Fruit fly (Drosophila melanogaster) whole organism, adult: Measurements from ENCODE around the gene acj6.

ENCODE experiments used
- CG11617 ChIP-seq: fragments of 200-800 bp; sonication (Bioruptor generic); optimal IDR thresholded peaks from 2 replicates; lab custom pipeline; 2017; ENCODE audit warnings: mild to moderate bottlenecking, missing biosample characterization, missing genetic modification reagents, missing genetic modification characterization
- CG12768 ChIP-seq: fragments of 200-800 bp; sonication (Bioruptor generic); optimal IDR thresholded peaks from 2 replicates; lab custom pipeline; 2017; ENCODE audit warnings: missing biosample characterization, missing genetic modification characterization, mild to moderate bottlenecking, moderate library complexity, missing genetic modification reagents
- CG14711 ChIP-seq: fragments of 200-800 bp; sonication (Bioruptor generic); optimal IDR thresholded peaks from 2 replicates; lab custom pipeline; 2018; ENCODE audit warnings: missing biosample characterization, mild to moderate bottlenecking, missing genetic modification characterization, moderate library complexity
- CG1620 ChIP-seq: fragments of 200-800 bp; sonication (Bioruptor generic); optimal IDR thresholded peaks from 2 replicates; lab custom pipeline; 2016; ENCODE audit warnings: missing biosample characterization, missing genetic modification characterization
- CG33017 ChIP-seq: fragments of 200-800 bp; sonication (Bioruptor generic); optimal IDR thresholded peaks from 2 replicates; lab custom pipeline; 2018; ENCODE audit warnings: missing biosample characterization, mild to moderate bottlenecking, missing genetic modification characterization, moderate library complexity
- CG5204 ChIP-seq: fragments of 200-800 bp; sonication (Bioruptor generic); optimal IDR thresholded peaks from 2 replicates; lab custom pipeline; 2016; ENCODE audit warnings: missing biosample characterization, missing genetic modification characterization
- CG7045 ChIP-seq: fragments of 200-800 bp; sonication (Bioruptor generic); optimal IDR thresholded peaks from 2 replicates; lab custom pipeline; 2017; ENCODE audit warnings: missing biosample characterization, mild to moderate bottlenecking, missing genetic modification characterization
- CG7101 ChIP-seq: fragments of 200-800 bp; sonication (Bioruptor generic); optimal IDR thresholded peaks from 2 replicates; lab custom pipeline; 2018; ENCODE audit warnings: missing biosample characterization, mild to moderate bottlenecking, missing genetic modification characterization, moderate library complexity
- Clk ChIP-seq: fragments of 200-800 bp; sonication (Bioruptor generic); optimal IDR thresholded peaks from 2 replicates; lab custom pipeline; 2017; ENCODE audit warnings: missing biosample characterization, missing genetic modification characterization
- Crg-1 ChIP-seq: fragments of 200-800 bp; sonication (Bioruptor generic); optimal IDR thresholded peaks from 2 replicates; lab custom pipeline; 2016; ENCODE audit warnings: missing biosample characterization, missing genetic modification characterization
- Hr96 ChIP-seq: fragments of 200-800 bp; sonication (Bioruptor generic); optimal IDR thresholded peaks from 2 replicates; lab custom pipeline; 2016; ENCODE audit warnings: missing biosample characterization, missing genetic modification characterization
- Mnt ChIP-seq: fragments of 200-800 bp; sonication (Bioruptor generic); optimal IDR thresholded peaks from 2 replicates; lab custom pipeline; 2016; ENCODE audit warnings: missing biosample characterization, mild to moderate bottlenecking, missing genetic modification characterization
- bab1 ChIP-seq: fragments of 200-800 bp; sonication (Bioruptor generic); optimal IDR thresholded peaks from 3 replicates; lab custom pipeline; 2019; ENCODE audit warnings: missing biosample characterization, mild to moderate bottlenecking, missing genetic modification characterization, moderate library complexity
- cic ChIP-seq: fragments of 200-800 bp; sonication (Bioruptor generic); optimal IDR thresholded peaks from 2 replicates; lab custom pipeline; 2017; ENCODE audit warnings: missing biosample characterization, mild to moderate bottlenecking, missing genetic modification characterization, moderate library complexity
- cnc ChIP-seq, 2 experiments: fragments of >200 bp; optimal IDR thresholded peaks; 2 replicates each; lab custom pipeline; 2017
- kay ChIP-seq: fragments of 200-800 bp; sonication (Bioruptor generic); peaks from one replicate; lab custom pipeline; 2016; ENCODE audit warnings: missing biosample characterization, missing genetic modification characterization, borderline replicate concordance
- ovo ChIP-seq: fragments of 200-800 bp; sonication (Bioruptor generic); optimal IDR thresholded peaks from 2 replicates; lab custom pipeline; 2016; ENCODE audit warnings: missing biosample characterization, missing genetic modification characterization
- pad ChIP-seq: fragments of 200-800 bp; sonication (Bioruptor generic); optimal IDR thresholded peaks from 3 replicates; lab custom pipeline; 2017; ENCODE audit warnings: missing biosample characterization, missing genetic modification characterization, mild to moderate bottlenecking, moderate library complexity, missing genetic modification reagents
- tj ChIP-seq: fragments of 200-800 bp; sonication (Bioruptor generic); optimal IDR thresholded peaks from 3 replicates; lab custom pipeline; 2017; ENCODE audit warnings: missing biosample characterization, mild to moderate bottlenecking, missing genetic modification characterization, moderate library complexity
- toe ChIP-seq: fragments of 200-800 bp; sonication (Bioruptor generic); optimal IDR thresholded peaks from 2 replicates; lab custom pipeline; 2016; ENCODE audit warnings: missing biosample characterization, missing genetic modification characterization

acj6 gene

dm6 chrX:15319290-15319689 is 59.6 kb downstream of the acj6 start, which contains the start of gene Top1:
Gene Top1, plus strand, starts transcription at chrX:15319479.
- TF ChIP-seq CG14711 (no peak), CG7101 (tag; lab: Kevin White, UChicago) (peak; percentile 33), Crg-1 (GFP tag; lab: Kevin White, UChicago) (peak; percentile 41), Hr96 (GFP tag; lab: Kevin White, UChicago) (peak; percentile 49), CG5204 (GFP tag; lab: Kevin White, UChicago) (no peak), Mnt (GFP tag; lab: Kevin White, UChicago) (peak; percentile 54), CG1620 (GFP tag; lab: Kevin White, UChicago) (peak; percentile 73), toe (GFP tag; lab: Kevin White, UChicago) (peak; percentile 14)

dm6 chrX:15313829-15314324 is 65.0 kb downstream of the acj6 start:
- TF ChIP-seq CG14711 (peak; percentile 83), CG7101 (tag; lab: Kevin White, UChicago) (peak; percentile 90), kay (GFP tag; lab: Kevin White, UChicago) (no peak), Crg-1 (GFP tag; lab: Kevin White, UChicago) (no peak), toe (GFP tag; lab: Kevin White, UChicago) (peak; percentile 31), Hr96 (GFP tag; lab: Kevin White, UChicago) (peak; percentile 19), CG5204 (GFP tag; lab: Kevin White, UChicago) (peak; percentile 43), CG11617 (peak; percentile 90), CG7045 (GFP tag; lab: Kevin White, UChicago) (peak; percentile 72), Clk (GFP tag; lab: Kevin White, UChicago) (peak; percentile 70), CG33017 (peak; percentile 69), Mnt (GFP tag; lab: Kevin White, UChicago) (peak; percentile 55), bab1 (peak; percentile 56), CG12768 (GFP tag; lab: Kevin White, UChicago) (peak; percentile 75), pad (GFP tag; lab: Kevin White, UChicago) (peak; percentile 76), CG1620 (GFP tag; lab: Kevin White, UChicago) (peak; percentile 46), ovo (GFP tag; lab: Kevin White, UChicago) (peak; percentile 60), cic (GFP tag; lab: Kevin White, UChicago) (peak; percentile 76), tj (peak; percentile 78), cnc (optimal IDR thresholded peaks at IDR 0.05; lab: Kevin White, UChicago) (no peak)

- TF ChIP-seq CG14711 (no peak), tj (no peak), toe (GFP tag; lab: Kevin White, UChicago) (no peak), kay (GFP tag; lab: Kevin White, UChicago) (no peak), CG11617 (no peak), CG7101 (tag; lab: Kevin White, UChicago) (no peak), bab1 (no peak), Crg-1 (GFP tag; lab: Kevin White, UChicago) (no peak), pad (GFP tag; lab: Kevin White, UChicago) (no peak), Clk (GFP tag; lab: Kevin White, UChicago) (no peak), cic (GFP tag; lab: Kevin White, UChicago) (no peak), CG1620 (GFP tag; lab: Kevin White, UChicago) (no peak), cnc (optimal IDR thresholded peaks at IDR 0.05; lab: Kevin White, UChicago) (no peak), Hr96 (GFP tag; lab: Kevin White, UChicago) (no peak)
Observed at dm6 chrX:15313389-15313788, 65.5 kb downstream of the acj6 start.

- TF ChIP-seq tj: peak; percentile 78
- TF ChIP-seq CG33017: no peak
Observed at dm6 chrX:15312882-15313154, 66.0 kb downstream of the acj6 start.

dm6 chrX:15312074-15312881 is 66.6 kb downstream of the acj6 start:
- TF ChIP-seq Hr96 (GFP tag; lab: Kevin White, UChicago) (peak; percentile 79), pad (GFP tag; lab: Kevin White, UChicago) (peak; percentile 79), CG7045 (GFP tag; lab: Kevin White, UChicago) (peak; percentile 80), tj (peak; percentile 70), CG5204 (GFP tag; lab: Kevin White, UChicago) (peak; percentile 73), Mnt (GFP tag; lab: Kevin White, UChicago) (no peak), Clk (GFP tag; lab: Kevin White, UChicago) (peak; percentile 55), toe (GFP tag; lab: Kevin White, UChicago) (peak; percentile 61), CG7101 (tag; lab: Kevin White, UChicago) (peak; percentile 87), CG12768 (GFP tag; lab: Kevin White, UChicago) (peak; percentile 70), CG14711 (peak; percentile 68), CG33017 (peak; percentile 46), Crg-1 (GFP tag; lab: Kevin White, UChicago) (peak; percentile 21), cic (GFP tag; lab: Kevin White, UChicago) (peak; percentile 58), bab1 (peak; percentile 62), cnc (optimal IDR thresholded peaks at IDR 0.05; lab: Kevin White, UChicago) (no peak), ovo (GFP tag; lab: Kevin White, UChicago) (peak; percentile 75), kay (GFP tag; lab: Kevin White, UChicago) (peak; percentile 75), CG1620 (GFP tag; lab: Kevin White, UChicago) (peak; percentile 47), CG11617 (peak; percentile 94)

dm6 chrX:15309918-15310317 is 68.9 kb downstream of the acj6 start:
- TF ChIP-seq CG14711 (peak; percentile 2), CG5204 (GFP tag; lab: Kevin White, UChicago) (no peak)
